Comparison of ENCODE assay signal across 1 fruit fly cellular context in genomic region chr3R:22530305-22530704, dm6.
TF ChIP-seq lines count a peak whose summit lies in the region.

TSS of gene CG33099 (minus strand) at chr3R:22530572.

TF ChIP-seq in whole organism, embryonic, 481 proteins besides CTCF, POLR2A, EP300 and RAD21 (continued from another document and continues in another):
- 0 out of 3 replicates have a peak, but pooled peaks have one; percentile 34 for TF ChIP-seq zfh1 (GFP tag; IDR thresholded peaks at IDR 0.05; lab: Robert Waterston, UW)
- TF ChIP-seq B-H2 (GFP tag; optimal IDR thresholded peaks at IDR 0.05; lab: Kevin White, UChicago): peak; percentile 51
- no peak for TF ChIP-seq cwo (GFP tag; optimal IDR thresholded peaks at IDR 0.05; lab: Kevin White, UChicago)
- TF ChIP-seq CG10654 (GFP tag; optimal IDR thresholded peaks at IDR 0.05; lab: Kevin White, UChicago): no peak
- no peak for TF ChIP-seq mld (GFP tag; IDR thresholded peaks at IDR 0.05; lab: Robert Waterston, UW; ENCODE audit: partially characterized antibody)
- TF ChIP-seq Meics (GFP tag; optimal IDR thresholded peaks at IDR 0.05; lab: Kevin White, UChicago): peak; percentile 43
- peak; percentile 72 for TF ChIP-seq CG34376 (GFP tag; optimal IDR thresholded peaks at IDR 0.05; lab: Kevin White, UChicago)
- TF ChIP-seq CG6654 (GFP tag; optimal IDR thresholded peaks at IDR 0.05; lab: Kevin White, UChicago): no peak
- TF ChIP-seq CG16863 (GFP tag; optimal IDR thresholded peaks at IDR 0.05; lab: Kevin White, UChicago): no peak
- peak; percentile 25 for TF ChIP-seq CG8944 (GFP tag; optimal IDR thresholded peaks at IDR 0.05; lab: Kevin White, UChicago)
- 0 out of 2 replicates have a peak, but pooled peaks have one; percentile 16 for TF ChIP-seq Taf1 (GFP tag; IDR thresholded peaks at IDR 0.05; lab: Robert Waterston, UW)
- no peak for TF ChIP-seq gfzf (GFP tag; optimal IDR thresholded peaks at IDR 0.05; lab: Kevin White, UChicago)
- no peak for TF ChIP-seq Dip2 (GFP tag; IDR thresholded peaks at IDR 0.05; lab: Robert Waterston, UW)
- peak; percentile 30 for TF ChIP-seq CG1792 (GFP tag; optimal IDR thresholded peaks at IDR 0.05; lab: Kevin White, UChicago)
- peak; percentile 71; the same call in 1 of the 2 replicates for TF ChIP-seq CG14014 (GFP tag; IDR thresholded peaks at IDR 0.05; lab: Robert Waterston, UW)
- TF ChIP-seq BtbVII (GFP tag; optimal IDR thresholded peaks at IDR 0.05; lab: Kevin White, UChicago): peak; percentile 19
- peak; percentile 24 for TF ChIP-seq bab2 (GFP tag; optimal IDR thresholded peaks at IDR 0.05; lab: Kevin White, UChicago)
- TF ChIP-seq E2f2 (GFP tag; IDR thresholded peaks at IDR 0.05; lab: Robert Waterston, UW): peak; percentile 37; the same call in 1 of the 2 replicates
- TF ChIP-seq scrt (GFP tag; optimal IDR thresholded peaks at IDR 0.05; lab: Kevin White, UChicago): peak; percentile 32
- peak in 1 of 2 experiments; percentile 69 for TF ChIP-seq Pdp1 (GFP tag; optimal IDR thresholded peaks at IDR 0.05; lab: Kevin White, UChicago)
- TF ChIP-seq ATbp (GFP tag; optimal IDR thresholded peaks at IDR 0.05; lab: Kevin White, UChicago): peak; percentile 61
- peak; percentile 8 for TF ChIP-seq Sry-δ (GFP tag; optimal IDR thresholded peaks at IDR 0.05; lab: Kevin White, UChicago)
- no peak for TF ChIP-seq sc (optimal IDR thresholded peaks at IDR 0.05; lab: Kevin White, UChicago)
- no peak for TF ChIP-seq sc (GFP tag; optimal IDR thresholded peaks at IDR 0.05; lab: Kevin White, UChicago)
- peak; percentile 16 for TF ChIP-seq Camta (GFP tag; optimal IDR thresholded peaks at IDR 0.05; lab: Kevin White, UChicago)
- no peak for TF ChIP-seq CG6689 (GFP tag; IDR thresholded peaks at IDR 0.05; lab: Robert Waterston, UW)
- TF ChIP-seq maf-S (GFP tag; optimal IDR thresholded peaks at IDR 0.05; lab: Kevin White, UChicago): peak; percentile 26
- no peak for TF ChIP-seq CG17802 (tag; optimal IDR thresholded peaks at IDR 0.05; lab: Kevin White, UChicago)
- TF ChIP-seq ab (GFP tag; optimal IDR thresholded peaks at IDR 0.05; lab: Kevin White, UChicago): no peak
- TF ChIP-seq CG8281 (tag; optimal IDR thresholded peaks at IDR 0.05; lab: Kevin White, UChicago): no peak
- TF ChIP-seq CG3281 (GFP tag; optimal IDR thresholded peaks at IDR 0.05; lab: Kevin White, UChicago): peak; percentile 57
- TF ChIP-seq Trl (optimal IDR thresholded peaks at IDR 0.05; lab: Kevin White, UChicago): no peak
- no peak for TF ChIP-seq Trl (GFP tag; optimal IDR thresholded peaks at IDR 0.05; lab: Kevin White, UChicago)
- TF ChIP-seq CG4707 (GFP tag; optimal IDR thresholded peaks at IDR 0.05; lab: Kevin White, UChicago): peak; percentile 3
- no peak for TF ChIP-seq CG12391 (tag; optimal IDR thresholded peaks at IDR 0.05; lab: Kevin White, UChicago)
- TF ChIP-seq CG1024 (GFP tag; IDR thresholded peaks at IDR 0.05; lab: Robert Waterston, UW): peak; percentile 27; the same call in 1 of the 2 replicates
- TF ChIP-seq chinmo (GFP tag; IDR thresholded peaks at IDR 0.05; lab: Robert Waterston, UW; ENCODE audit: partially characterized antibody): peak; percentile 35; the same call in 1 of the 4 replicates
- peak; percentile 23 for TF ChIP-seq CG13894 (tag; optimal IDR thresholded peaks at IDR 0.05; lab: Kevin White, UChicago)
- TF ChIP-seq CG13296 (GFP tag; optimal IDR thresholded peaks at IDR 0.05; lab: Kevin White, UChicago): peak; percentile 72
- peak; percentile 60 for TF ChIP-seq CG9727 (GFP tag; optimal IDR thresholded peaks at IDR 0.05; lab: Kevin White, UChicago)
- TF ChIP-seq pfk (GFP tag; optimal IDR thresholded peaks at IDR 0.05; lab: Kevin White, UChicago): peak; percentile 25
- peak; percentile 83 for TF ChIP-seq sens (GFP tag; lab: Kevin White, UChicago)
- peak; percentile 20 to 21 for TF ChIP-seq chif (GFP tag; optimal IDR thresholded peaks at IDR 0.05; lab: Kevin White, UChicago)
- no peak for TF ChIP-seq sisA (GFP tag; IDR thresholded peaks at IDR 0.05; lab: Robert Waterston, UW)
- TF ChIP-seq CG13123 (GFP tag; optimal IDR thresholded peaks at IDR 0.05; lab: Kevin White, UChicago): peak; percentile 30
- TF ChIP-seq CG12071 (GFP tag; optimal IDR thresholded peaks at IDR 0.05; lab: Kevin White, UChicago): peak; percentile 51
- peak; percentile 28 for TF ChIP-seq CG33213 (GFP tag; optimal IDR thresholded peaks at IDR 0.05; lab: Kevin White, UChicago)
- no peak for TF ChIP-seq tll (GFP tag; optimal IDR thresholded peaks at IDR 0.05; lab: Kevin White, UChicago)
- no peak for TF ChIP-seq tna (GFP tag; IDR thresholded peaks at IDR 0.05; lab: Robert Waterston, UW; ENCODE audit: partially characterized antibody)
- 0 out of 3 replicates have a peak, but pooled peaks have one; percentile 52 for TF ChIP-seq CG11456 (GFP tag; IDR thresholded peaks at IDR 0.05; lab: Robert Waterston, UW)
- peak; percentile 81 for TF ChIP-seq Jarid2 (GFP tag; optimal IDR thresholded peaks at IDR 0.05; lab: Kevin White, UChicago)
- peak; percentile 9 for TF ChIP-seq slp2 (GFP tag; optimal IDR thresholded peaks at IDR 0.05; lab: Kevin White, UChicago)
- TF ChIP-seq CG2712 (tag; optimal IDR thresholded peaks at IDR 0.05; lab: Kevin White, UChicago): peak; percentile 25
- TF ChIP-seq Med (GFP tag; lab: Kevin White, UChicago): peak; percentile 92
- TF ChIP-seq CG30403 (GFP tag; optimal IDR thresholded peaks at IDR 0.05; lab: Kevin White, UChicago): no peak
- peak; percentile 33 for TF ChIP-seq CG2875 (GFP tag; optimal IDR thresholded peaks at IDR 0.05; lab: Kevin White, UChicago)
- TF ChIP-seq CG6683 (GFP tag; optimal IDR thresholded peaks at IDR 0.05; lab: Kevin White, UChicago): peak; percentile 2
- TF ChIP-seq mirr (GFP tag; optimal IDR thresholded peaks at IDR 0.05; lab: Kevin White, UChicago): peak; percentile 79
- TF ChIP-seq CG2202 (tag; optimal IDR thresholded peaks at IDR 0.05; lab: Kevin White, UChicago): peak; percentile 43
- TF ChIP-seq Bgb (GFP tag; IDR thresholded peaks at IDR 0.05; lab: Robert Waterston, UW; ENCODE audit: partially characterized antibody): peak; percentile 45; the same call in 1 of the 2 replicates
- TF ChIP-seq Bteb2 (GFP tag; optimal IDR thresholded peaks at IDR 0.05; lab: Kevin White, UChicago): peak; percentile 23
- peak; percentile 67 for TF ChIP-seq CG1233 (GFP tag; optimal IDR thresholded peaks at IDR 0.05; lab: Kevin White, UChicago)
- TF ChIP-seq dmrt99B (tag; optimal IDR thresholded peaks at IDR 0.05; lab: Kevin White, UChicago): peak; percentile 4
- peak; percentile 35; the same call in 1 of the 2 replicates for TF ChIP-seq Adf1 (GFP tag; IDR thresholded peaks at IDR 0.05; lab: Robert Waterston, UW)
- TF ChIP-seq CG11398 (GFP tag; optimal IDR thresholded peaks at IDR 0.05; lab: Kevin White, UChicago): peak; percentile 25
- TF ChIP-seq CG12769 (tag; optimal IDR thresholded peaks at IDR 0.05; lab: Kevin White, UChicago): peak; percentile 19
- TF ChIP-seq Opbp (GFP tag; IDR thresholded peaks at IDR 0.05; lab: Robert Waterston, UW; ENCODE audit: partially characterized antibody): no peak
- TF ChIP-seq CG7987 (GFP tag; optimal IDR thresholded peaks at IDR 0.05; lab: Kevin White, UChicago): peak; percentile 72
- TF ChIP-seq grau (tag; optimal IDR thresholded peaks at IDR 0.05; lab: Kevin White, UChicago): peak; percentile 6
- peak in 1 of 3 experiments; percentile 7 for TF ChIP-seq lola (GFP tag; optimal IDR thresholded peaks at IDR 0.05; lab: Kevin White, UChicago)
- no peak for TF ChIP-seq CG8478 (optimal IDR thresholded peaks at IDR 0.05; lab: Kevin White, UChicago)
- TF ChIP-seq CoRest (tag; optimal IDR thresholded peaks at IDR 0.05; lab: Kevin White, UChicago): no peak
- TF ChIP-seq Dbx (GFP tag; IDR thresholded peaks at IDR 0.05; lab: Robert Waterston, UW): peak; percentile 34; the same call in 1 of the 3 replicates
- no peak for TF ChIP-seq CG18764 (GFP tag; optimal IDR thresholded peaks at IDR 0.05; lab: Kevin White, UChicago)
- TF ChIP-seq sna (GFP tag; IDR thresholded peaks at IDR 0.05; lab: Robert Waterston, UW; ENCODE audit: partially characterized antibody): no peak
- TF ChIP-seq unc-4 (GFP tag; IDR thresholded peaks at IDR 0.05; lab: Robert Waterston, UW; ENCODE audit: partially characterized antibody): no peak
- TF ChIP-seq pho (GFP tag; optimal IDR thresholded peaks at IDR 0.05; lab: Kevin White, UChicago): peak; percentile 55
- peak; percentile 31 for TF ChIP-seq NC2β (GFP tag; optimal IDR thresholded peaks at IDR 0.05; lab: Kevin White, UChicago)
- peak; percentile 68 for TF ChIP-seq kni (GFP tag; optimal IDR thresholded peaks at IDR 0.05; lab: Kevin White, UChicago)
- TF ChIP-seq stc (GFP tag; IDR thresholded peaks at IDR 0.05; lab: Robert Waterston, UW): peak; percentile 46; the same call in 1 of the 2 replicates
- peak; percentile 9 for TF ChIP-seq CG3838 (GFP tag; optimal IDR thresholded peaks at IDR 0.05; lab: Kevin White, UChicago)
- TF ChIP-seq psq (GFP tag; optimal IDR thresholded peaks at IDR 0.05; lab: Kevin White, UChicago): peak; percentile 7
- TF ChIP-seq CG18599 (GFP tag; optimal IDR thresholded peaks at IDR 0.05; lab: Kevin White, UChicago): peak; percentile 67
- peak; percentile 56 for TF ChIP-seq Asciz (GFP tag; optimal IDR thresholded peaks at IDR 0.05; lab: Kevin White, UChicago)
- TF ChIP-seq Awh (GFP tag; IDR thresholded peaks at IDR 0.05; lab: Robert Waterston, UW): 0 out of 2 replicates have a peak, but pooled peaks have one; percentile 40
- no peak for TF ChIP-seq Dip3 (GFP tag; optimal IDR thresholded peaks at IDR 0.05; lab: Kevin White, UChicago)
- TF ChIP-seq CG2129 (GFP tag; IDR thresholded peaks at IDR 0.05; lab: Robert Waterston, UW; ENCODE audit: partially characterized antibody): no peak
- no peak for TF ChIP-seq D (optimal IDR thresholded peaks at IDR 0.05; lab: Kevin White, UChicago)
- peak; percentile 15 for TF ChIP-seq D (GFP tag; optimal IDR thresholded peaks at IDR 0.05; lab: Kevin White, UChicago)
- peak; percentile 1 for TF ChIP-seq NK7.1 (GFP tag; optimal IDR thresholded peaks at IDR 0.05; lab: Kevin White, UChicago)
- peak in 1 of 2 experiments; percentile 29 for TF ChIP-seq bsh (GFP tag; optimal IDR thresholded peaks at IDR 0.05; lab: Kevin White, UChicago)
- peak; percentile 40 for TF ChIP-seq CG12299 (tag; optimal IDR thresholded peaks at IDR 0.05; lab: Kevin White, UChicago)
- TF ChIP-seq insv (GFP tag; optimal IDR thresholded peaks at IDR 0.05; lab: Kevin White, UChicago): peak in 1 of 2 experiments; percentile 45
- no peak for TF ChIP-seq CG2199 (GFP tag; IDR thresholded peaks at IDR 0.05; lab: Robert Waterston, UW)
- TF ChIP-seq Vsx1 (GFP tag; optimal IDR thresholded peaks at IDR 0.05; lab: Kevin White, UChicago): peak; percentile 34
- TF ChIP-seq Mad (GFP tag; optimal IDR thresholded peaks at IDR 0.05; lab: Kevin White, UChicago): peak; percentile 31
- TF ChIP-seq fd102C (GFP tag; optimal IDR thresholded peaks at IDR 0.05; lab: Kevin White, UChicago): peak; percentile 67
- TF ChIP-seq CG34422 (GFP tag; IDR thresholded peaks at IDR 0.05; lab: Robert Waterston, UW): peak; percentile 45; the same call in 1 of the 3 replicates
- TF ChIP-seq CG1647 (GFP tag; optimal IDR thresholded peaks at IDR 0.05; lab: Kevin White, UChicago): no peak
- no peak for TF ChIP-seq wor (GFP tag; IDR thresholded peaks at IDR 0.05; lab: Robert Waterston, UW)
- TF ChIP-seq CHES-1-like (GFP tag; optimal IDR thresholded peaks at IDR 0.05; lab: Kevin White, UChicago): peak; percentile 40
- peak; percentile 62; the same call in 1 of the 2 replicates for TF ChIP-seq ara (GFP tag; IDR thresholded peaks at IDR 0.05; lab: Robert Waterston, UW)
- TF ChIP-seq sqz (GFP tag; optimal IDR thresholded peaks at IDR 0.05; lab: Kevin White, UChicago): peak; percentile 35
- TF ChIP-seq nerfin-2 (GFP tag; IDR thresholded peaks at IDR 0.05; lab: Robert Waterston, UW; ENCODE audit: partially characterized antibody): no peak
- TF ChIP-seq sug (tag; optimal IDR thresholded peaks at IDR 0.05; lab: Kevin White, UChicago): peak; percentile 65
- TF ChIP-seq CG14050 (GFP tag; IDR thresholded peaks at IDR 0.05; lab: Robert Waterston, UW): no peak
- TF ChIP-seq CG17568 (GFP tag; optimal IDR thresholded peaks at IDR 0.05; lab: Kevin White, UChicago): peak; percentile 68
- no peak for TF ChIP-seq Gsc (GFP tag; IDR thresholded peaks at IDR 0.05; lab: Robert Waterston, UW)
- TF ChIP-seq CG7839 (tag; optimal IDR thresholded peaks at IDR 0.05; lab: Kevin White, UChicago): peak; percentile 30
- peak in 1 of 2 experiments; percentile 16 for TF ChIP-seq Hr51 (GFP tag; optimal IDR thresholded peaks at IDR 0.05; lab: Kevin White, UChicago)
- TF ChIP-seq Scr (GFP tag; IDR thresholded peaks at IDR 0.05; lab: Robert Waterston, UW; ENCODE audit: partially characterized antibody): no peak
- TF ChIP-seq HHEX (GFP tag; optimal IDR thresholded peaks at IDR 0.05; lab: Kevin White, UChicago): peak; percentile 29
- peak; percentile 9 for TF ChIP-seq ash1 (GFP tag; optimal IDR thresholded peaks at IDR 0.05; lab: Kevin White, UChicago)
- TF ChIP-seq CG2678 (tag; optimal IDR thresholded peaks at IDR 0.05; lab: Kevin White, UChicago): peak; percentile 55
- TF ChIP-seq Dek (tag; optimal IDR thresholded peaks at IDR 0.05; lab: Kevin White, UChicago): peak; percentile 38
- TF ChIP-seq hth (optimal IDR thresholded peaks at IDR 0.05; lab: Kevin White, UChicago): no peak
- TF ChIP-seq tap (tag; optimal IDR thresholded peaks at IDR 0.05; lab: Kevin White, UChicago): peak; percentile 4
- TF ChIP-seq zen (tag; optimal IDR thresholded peaks at IDR 0.05; lab: Kevin White, UChicago): peak; percentile 41
- TF ChIP-seq CG3407 (GFP tag; optimal IDR thresholded peaks at IDR 0.05; lab: Kevin White, UChicago): peak; percentile 45
- TF ChIP-seq nom (GFP tag; optimal IDR thresholded peaks at IDR 0.05; lab: Kevin White, UChicago): peak; percentile 11
- TF ChIP-seq org-1 (GFP tag; optimal IDR thresholded peaks at IDR 0.05; lab: Kevin White, UChicago): peak; percentile 29
- TF ChIP-seq gsb-n (tag; optimal IDR thresholded peaks at IDR 0.05; lab: Kevin White, UChicago): no peak
- no peak for TF ChIP-seq Ptx1 (GFP tag; IDR thresholded peaks at IDR 0.05; lab: Robert Waterston, UW)
- TF ChIP-seq PHDP (tag; optimal IDR thresholded peaks at IDR 0.05; lab: Kevin White, UChicago): peak; percentile 62
- TF ChIP-seq CG4328 (GFP tag; optimal IDR thresholded peaks at IDR 0.05; lab: Kevin White, UChicago): peak; percentile 58
- TF ChIP-seq CG10543 (GFP tag; optimal IDR thresholded peaks at IDR 0.05; lab: Kevin White, UChicago): peak; percentile 68
- no peak for TF ChIP-seq crol (GFP tag; IDR thresholded peaks at IDR 0.05; lab: Robert Waterston, UW)
- TF ChIP-seq CG11696 (GFP tag; IDR thresholded peaks at IDR 0.05; lab: Robert Waterston, UW): no peak
- TF ChIP-seq MTF-1 (GFP tag; optimal IDR thresholded peaks at IDR 0.05; lab: Kevin White, UChicago; ENCODE audit: borderline replicate concordance): peak; percentile 60
